Fruit fly (Drosophila melanogaster) whole organism, adult: ENCODE data around the gene Septin4.

Source experiments
- CG11617 ChIP-seq: fragments of 200-800 bp; sonication (Bioruptor generic); optimal IDR thresholded peaks from 2 replicates; lab custom pipeline; 2017; ENCODE audit warnings: mild to moderate bottlenecking, missing biosample characterization, missing genetic modification reagents, missing genetic modification characterization
- CG14711 ChIP-seq: fragments of 200-800 bp; sonication (Bioruptor generic); optimal IDR thresholded peaks from 2 replicates; lab custom pipeline; 2018; ENCODE audit warnings: missing biosample characterization, mild to moderate bottlenecking, missing genetic modification characterization, moderate library complexity
- CG5204 ChIP-seq: fragments of 200-800 bp; sonication (Bioruptor generic); optimal IDR thresholded peaks from 2 replicates; lab custom pipeline; 2016; ENCODE audit warnings: missing biosample characterization, missing genetic modification characterization
- CG7045 ChIP-seq: fragments of 200-800 bp; sonication (Bioruptor generic); optimal IDR thresholded peaks from 2 replicates; lab custom pipeline; 2017; ENCODE audit warnings: missing biosample characterization, mild to moderate bottlenecking, missing genetic modification characterization
- Hr96 ChIP-seq: fragments of 200-800 bp; sonication (Bioruptor generic); optimal IDR thresholded peaks from 2 replicates; lab custom pipeline; 2016; ENCODE audit warnings: missing biosample characterization, missing genetic modification characterization
- kay ChIP-seq: fragments of 200-800 bp; sonication (Bioruptor generic); peaks from one replicate; lab custom pipeline; 2016; ENCODE audit warnings: missing biosample characterization, missing genetic modification characterization, borderline replicate concordance
- toe ChIP-seq: fragments of 200-800 bp; sonication (Bioruptor generic); optimal IDR thresholded peaks from 2 replicates; lab custom pipeline; 2016; ENCODE audit warnings: missing biosample characterization, missing genetic modification characterization

DNA sequence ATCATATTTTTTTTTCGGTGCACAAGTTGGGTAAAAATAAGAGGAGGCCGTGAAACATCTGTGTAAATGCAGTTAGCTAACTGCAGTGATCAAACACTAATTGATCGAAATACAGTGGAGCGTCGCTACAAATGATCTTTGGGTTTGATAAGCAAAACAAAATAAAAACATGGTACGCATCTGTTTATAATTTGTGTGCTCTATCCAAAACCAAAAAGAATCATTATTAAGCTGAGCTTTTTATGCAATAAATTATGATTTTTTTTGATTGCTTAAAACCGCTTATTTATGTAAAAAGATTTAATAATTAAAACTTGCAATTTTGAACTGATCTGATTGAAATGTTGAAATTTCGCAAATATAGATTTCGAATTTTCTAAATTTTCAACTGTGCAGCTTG, 24.7 kb downstream of the Septin4 start:
- TF ChIP-seq CG7045 (no peak), CG14711 (tag; lab: Kevin White, UChicago) (no peak), toe (no peak), CG11617 (no peak), kay (GFP tag; lab: Kevin White, UChicago) (peak; percentile 28), Hr96 (no peak), CG5204 (no peak)
